Worm (Caenorhabditis elegans) whole organism, L2 larva: ENCODE data around the gene Y49A3A.4.

Source experiments
- ama-1 ChIP-seq: fragments of 150-350 bp; optimal IDR thresholded peaks from 2 replicates; lab custom pipeline; 2018; ENCODE audit warnings: inconsistent platforms
- ceh-82 ChIP-seq: fragments of 150-350 bp; optimal IDR thresholded peaks from 2 replicates; lab custom pipeline; 2014; ENCODE audit warnings: missing biosample characterization, missing genetic modification characterization
- dmd-4 ChIP-seq: sonication (generic microtip); optimal IDR thresholded peaks from 2 replicates; lab custom pipeline; 2017; ENCODE audit warnings: missing biosample characterization, missing genetic modification characterization
- elt-1 ChIP-seq: fragments of 150-350 bp; optimal IDR thresholded peaks from 2 replicates; lab custom pipeline; 2014; ENCODE audit warnings: missing biosample characterization, missing genetic modification characterization
- lin-39 ChIP-seq: fragments of 150-350 bp; optimal IDR thresholded peaks from 2 replicates; lab custom pipeline; 2014; ENCODE audit warnings: missing biosample characterization, missing genetic modification reagents, missing genetic modification characterization
- nhr-12 ChIP-seq: fragments of 150-350 bp; optimal IDR thresholded peaks from 2 replicates; lab custom pipeline; 2014; ENCODE audit warnings: missing biosample characterization, missing genetic modification characterization
- unc-39 ChIP-seq: fragments of 150-350 bp; optimal IDR thresholded peaks from 2 replicates; lab custom pipeline; 2014; ENCODE audit warnings: missing biosample characterization, missing genetic modification characterization
- unc-62 ChIP-seq: fragments of 150-350 bp; optimal IDR thresholded peaks from 2 replicates; lab custom pipeline; 2014; ENCODE audit warnings: missing biosample characterization, missing genetic modification reagents, missing genetic modification characterization

DNA sequence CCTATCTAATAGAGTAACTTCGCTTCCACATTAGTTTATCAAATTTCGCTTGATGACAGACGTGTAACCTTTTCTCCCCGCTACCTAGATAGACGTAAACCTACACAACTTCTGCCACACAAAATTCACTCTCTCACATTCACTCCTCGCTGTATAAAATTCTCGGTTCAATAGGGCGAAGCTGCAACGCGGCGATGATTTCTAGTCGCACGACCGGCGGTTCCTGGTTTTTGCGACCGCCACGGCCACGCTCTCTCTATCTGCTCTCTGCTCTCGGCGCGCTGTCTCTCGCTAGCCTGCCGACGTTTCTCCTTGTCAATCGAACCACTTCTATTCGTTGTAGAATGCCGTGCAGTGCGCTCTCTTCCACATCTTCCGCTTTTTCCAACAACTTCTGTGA is 7.7 kb downstream of the Y49A3A.4 start:
- TF ChIP-seq ceh-82 (tag; lab: Kevin White, UChicago) (no peak), unc-62 (GFP tag; lab: Kevin White, UChicago) (no peak), unc-39 (tag; lab: Kevin White, UChicago) (peak; percentile 12), ama-1 (peak; percentile 4), elt-1 (no peak), lin-39 (no peak), dmd-4 (tag; lab: Kevin White, UChicago) (no peak), nhr-12 (tag; lab: Kevin White, UChicago) (no peak)
